Fruit fly (Drosophila melanogaster) whole organism, embryonic: ENCODE measurements around the gene EloB.

Experiments used
- Antp ChIP-seq: fragments of 200-800 bp; sonication (Bioruptor generic); optimal IDR thresholded peaks from 3 replicates; lab custom pipeline; 2016; ENCODE audit warnings: missing biosample characterization, missing genetic modification characterization
- Bgb ChIP-seq: fragments of 200-800 bp; sonication (Bioruptor generic); IDR thresholded peaks from 2 replicates; pipeline ENCODE4 v1.3.6; 2022; ENCODE audit warnings: missing biosample characterization, missing genetic modification characterization; ENCODE audit not compliant: partially characterized antibody
- Blimp-1 ChIP-seq: fragments of 200-800 bp; sonication (Bioruptor generic); optimal IDR thresholded peaks from 3 replicates; lab custom pipeline; 2018; ENCODE audit warnings: missing biosample characterization, missing genetic modification characterization, mild to moderate bottlenecking, moderate library complexity, missing genetic modification reagents
- CG11398 ChIP-seq: fragments of 200-800 bp; sonication (Bioruptor generic); optimal IDR thresholded peaks from 2 replicates; lab custom pipeline; 2016; ENCODE audit warnings: missing biosample characterization, missing genetic modification characterization
- CG12769 ChIP-seq: fragments of 200-800 bp; sonication (Bioruptor generic); optimal IDR thresholded peaks from 2 replicates; lab custom pipeline; 2019; ENCODE audit warnings: missing biosample characterization, mild to moderate bottlenecking, missing genetic modification characterization, moderate library complexity
- CG12942 ChIP-seq: fragments of 200-800 bp; sonication (Bioruptor generic); optimal IDR thresholded peaks from 3 replicates; lab custom pipeline; 2016; ENCODE audit warnings: missing biosample characterization, missing genetic modification characterization
- CG13287 ChIP-seq: fragments of 200-800 bp; sonication (Bioruptor generic); IDR thresholded peaks from 2 replicates; pipeline ENCODE4 v1.3.6; 2022; ENCODE audit warnings: missing biosample characterization, missing genetic modification characterization; ENCODE audit not compliant: partially characterized antibody
- CG17328 ChIP-seq: fragments of 200-800 bp; sonication (Bioruptor generic); IDR thresholded peaks from 2 replicates; pipeline ENCODE4 v1.3.6; 2022; ENCODE audit warnings: missing biosample characterization, missing genetic modification characterization
- CG17359 ChIP-seq: fragments of 200-800 bp; sonication (Bioruptor generic); optimal IDR thresholded peaks from 3 replicates; lab custom pipeline; 2018; ENCODE audit warnings: missing biosample characterization, mild to moderate bottlenecking, missing genetic modification characterization, moderate library complexity
- CG30020 ChIP-seq: fragments of 200-800 bp; optimal IDR thresholded peaks from 2 replicates; lab custom pipeline; 2019; ENCODE audit warnings: missing biosample characterization, mild to moderate bottlenecking, missing genetic modification characterization, moderate library complexity
- CG3163 ChIP-seq: fragments of 200-800 bp; sonication (Bioruptor generic); optimal IDR thresholded peaks from 3 replicates; lab custom pipeline; 2016; ENCODE audit warnings: missing biosample characterization, missing genetic modification characterization
- CG32767 ChIP-seq: fragments of 200-800 bp; sonication (Bioruptor generic); IDR thresholded peaks from 2 replicates; pipeline ENCODE4 v1.3.6; 2022; ENCODE audit warnings: missing biosample characterization, missing genetic modification characterization
- CG3407 ChIP-seq: fragments of 200-800 bp; sonication (Bioruptor generic); optimal IDR thresholded peaks from 2 replicates; lab custom pipeline; 2018; ENCODE audit warnings: missing biosample characterization, mild to moderate bottlenecking, missing genetic modification characterization
- CG4360 ChIP-seq: fragments of 200-800 bp; sonication (Bioruptor generic); IDR thresholded peaks from 2 replicates; pipeline ENCODE4 v1.3.6; 2022; ENCODE audit warnings: missing biosample characterization, missing genetic modification characterization
- CG4820 ChIP-seq: fragments of 200-800 bp; sonication (Bioruptor generic); optimal IDR thresholded peaks from 3 replicates; lab custom pipeline; 2016; ENCODE audit warnings: missing biosample characterization, missing genetic modification characterization
- CG5180 ChIP-seq: fragments of 200-800 bp; sonication (Bioruptor generic); optimal IDR thresholded peaks from 3 replicates; lab custom pipeline; 2017; ENCODE audit warnings: missing biosample characterization, missing genetic modification characterization, mild to moderate bottlenecking, moderate library complexity, missing genetic modification reagents
- CG6175 ChIP-seq: fragments of 200-800 bp; sonication (Bioruptor generic); IDR thresholded peaks from 3 replicates; pipeline ENCODE4 v1.3.6; 2022; ENCODE audit warnings: missing biosample characterization, missing genetic modification characterization
- CG8924 ChIP-seq: fragments of 200-800 bp; optimal IDR thresholded peaks from 3 replicates; lab custom pipeline; 2019; ENCODE audit warnings: missing biosample characterization, mild to moderate bottlenecking, missing genetic modification characterization, moderate library complexity
- Ets65A ChIP-seq: fragments of 200-800 bp; sonication (Bioruptor generic); peaks from one replicate; lab custom pipeline; 2016; ENCODE audit warnings: missing biosample characterization, missing genetic modification characterization
- Hmx ChIP-seq: fragments of 200-800 bp; sonication (Bioruptor generic); optimal IDR thresholded peaks from 2 replicates; lab custom pipeline; 2016; ENCODE audit warnings: missing biosample characterization, missing genetic modification characterization
- Hr78 ChIP-seq, 2 experiments: fragments of 200-800 bp in 1 of 2; fragments of >200 bp in 1 of 2; sonication (Bioruptor generic) in 1 of 2; optimal IDR thresholded peaks; 2 replicates each; lab custom pipeline; 2017 to 2019; ENCODE audit warnings: missing biosample characterization in 2 of 2, missing genetic modification characterization in 2 of 2, mild to moderate bottlenecking in 1 of 2, moderate library complexity in 1 of 2
- Lhr ChIP-seq: fragments of 200-800 bp; sonication (Bioruptor generic); optimal IDR thresholded peaks from 3 replicates; lab custom pipeline; 2017; ENCODE audit warnings: mild to moderate bottlenecking, missing biosample characterization, missing genetic modification reagents, missing genetic modification characterization
- Mes4 ChIP-seq: fragments of 200-800 bp; sonication (Bioruptor generic); optimal IDR thresholded peaks from 2 replicates; lab custom pipeline; 2016; ENCODE audit warnings: missing biosample characterization, missing genetic modification characterization
- NC2α ChIP-seq: fragments of 200-800 bp; sonication (Bioruptor generic); optimal IDR thresholded peaks from 2 replicates; lab custom pipeline; 2016; ENCODE audit warnings: missing biosample characterization, missing genetic modification characterization
- Tbp ChIP-seq: fragments of >200 bp; optimal IDR thresholded peaks from 2 replicates; lab custom pipeline; 2018; ENCODE audit warnings: missing biosample characterization, missing genetic modification characterization
- abd-A ChIP-seq: fragments of 200-800 bp; sonication (Bioruptor generic); optimal IDR thresholded peaks from 3 replicates; lab custom pipeline; 2019; ENCODE audit warnings: missing biosample characterization, mild to moderate bottlenecking, missing genetic modification characterization, moderate library complexity
- ato ChIP-seq: fragments of 200-800 bp; sonication (Bioruptor generic); IDR thresholded peaks from 2 replicates; pipeline ENCODE4 v1.3.6; 2022; ENCODE audit warnings: missing biosample characterization, missing genetic modification characterization; ENCODE audit not compliant: partially characterized antibody
- cad ChIP-seq: fragments of >200 bp; optimal IDR thresholded peaks from 2 replicates; lab custom pipeline; 2017; ENCODE audit warnings: missing biosample characterization, missing genetic modification characterization
- chinmo ChIP-seq: fragments of 200-800 bp; sonication (Bioruptor generic); IDR thresholded peaks from 4 replicates; pipeline ENCODE4 v1.3.6; 2022; ENCODE audit warnings: missing biosample characterization, missing genetic modification characterization; ENCODE audit not compliant: partially characterized antibody
- chm ChIP-seq: fragments of 200-800 bp; sonication (Bioruptor generic); IDR thresholded peaks from 2 replicates; pipeline ENCODE4 v1.3.6; 2022; ENCODE audit warnings: missing biosample characterization, missing genetic modification characterization
- ci ChIP-seq: fragments of 200-800 bp; sonication (Bioruptor generic); IDR thresholded peaks from 3 replicates; pipeline ENCODE4 v1.3.6; 2022; ENCODE audit warnings: missing biosample characterization, missing genetic modification characterization
- dmrt99B ChIP-seq: fragments of 200-800 bp; sonication (Bioruptor generic); optimal IDR thresholded peaks from 2 replicates; lab custom pipeline; 2018; ENCODE audit warnings: missing biosample characterization, mild to moderate bottlenecking, missing genetic modification characterization, moderate library complexity
- fd102C ChIP-seq: fragments of 200-800 bp; sonication (Bioruptor generic); optimal IDR thresholded peaks from 2 replicates; lab custom pipeline; 2018; ENCODE audit warnings: missing biosample characterization, mild to moderate bottlenecking, missing genetic modification characterization, moderate library complexity
- ftz-f1 ChIP-seq: fragments of 200-800 bp; sonication (Bioruptor generic); optimal IDR thresholded peaks from 2 replicates; lab custom pipeline; 2016; ENCODE audit warnings: missing biosample characterization, missing genetic modification characterization
- grn ChIP-seq: fragments of 200-800 bp; sonication (Bioruptor generic); optimal IDR thresholded peaks from 3 replicates; lab custom pipeline; 2017; ENCODE audit warnings: missing biosample characterization, missing genetic modification characterization
- gsb-n ChIP-seq: fragments of 200-800 bp; sonication (Bioruptor generic); optimal IDR thresholded peaks from 3 replicates; lab custom pipeline; 2018; ENCODE audit warnings: missing biosample characterization, mild to moderate bottlenecking, missing genetic modification characterization
- hb ChIP-seq: fragments of 200-800 bp; sonication (Bioruptor generic); IDR thresholded peaks from 3 replicates; pipeline ENCODE4 v1.3.6; 2022; ENCODE audit warnings: missing biosample characterization, missing genetic modification characterization; ENCODE audit not compliant: partially characterized antibody
- hkb ChIP-seq, 2 experiments: fragments of 200-800 bp in 1 of 2; fragments of >200 bp in 1 of 2; sonication (Bioruptor generic) in 1 of 2; IDR thresholded peaks in 1 of 2; optimal IDR thresholded peaks in 1 of 2; 2 replicates each; pipeline versions ENCODE4 v1.3.6 to Lab custom; 2017 to 2022; ENCODE audit warnings: missing biosample characterization in 1 of 2, missing genetic modification characterization in 1 of 2
- insv ChIP-seq, 2 experiments: fragments of 200-800 bp; sonication (Bioruptor generic); optimal IDR thresholded peaks; 3 replicates each; lab custom pipeline; 2016 to 2018; ENCODE audit warnings: missing biosample characterization in 2 of 2, missing genetic modification characterization in 2 of 2
- nom ChIP-seq: fragments of 200-800 bp; sonication (Bioruptor generic); optimal IDR thresholded peaks from 2 replicates; lab custom pipeline; 2017; ENCODE audit warnings: missing biosample characterization, missing genetic modification characterization, mild to moderate bottlenecking, moderate library complexity, missing genetic modification reagents
- oc ChIP-seq: fragments of 200-800 bp; sonication (Bioruptor generic); optimal IDR thresholded peaks from 2 replicates; lab custom pipeline; 2018; ENCODE audit warnings: missing biosample characterization, mild to moderate bottlenecking, missing genetic modification characterization, moderate library complexity
- onecut ChIP-seq: fragments of 200-800 bp; sonication (Bioruptor generic); IDR thresholded peaks from 2 replicates; pipeline ENCODE4 v1.3.6; 2022; ENCODE audit warnings: missing biosample characterization, missing genetic modification characterization
- pfk ChIP-seq: fragments of 200-800 bp; sonication (Bioruptor generic); optimal IDR thresholded peaks from 2 replicates; lab custom pipeline; 2018; ENCODE audit warnings: missing biosample characterization, mild to moderate bottlenecking, missing genetic modification characterization, moderate library complexity
- sens ChIP-seq: fragments of 200-800 bp; sonication (Bioruptor generic); peaks from one replicate; lab custom pipeline; 2016; ENCODE audit warnings: missing biosample characterization, missing genetic modification characterization
- sisA ChIP-seq: fragments of 200-800 bp; sonication (Bioruptor generic); IDR thresholded peaks from 2 replicates; pipeline ENCODE4 v1.3.6; 2022; ENCODE audit warnings: missing biosample characterization, missing genetic modification characterization
- sna ChIP-seq: fragments of 200-800 bp; sonication (Bioruptor generic); IDR thresholded peaks from 2 replicates; pipeline ENCODE4 v1.3.6; 2022; ENCODE audit warnings: missing biosample characterization, missing genetic modification characterization; ENCODE audit not compliant: partially characterized antibody
- trh ChIP-seq: fragments of 200-800 bp; sonication (Bioruptor generic); optimal IDR thresholded peaks from 2 replicates; lab custom pipeline; 2016; ENCODE audit warnings: missing biosample characterization, missing genetic modification characterization
- twi ChIP-seq: fragments of 200-800 bp; optimal IDR thresholded peaks from 2 replicates; lab custom pipeline; 2019; ENCODE audit warnings: missing biosample characterization, mild to moderate bottlenecking, missing genetic modification characterization, moderate library complexity
- unpg ChIP-seq: fragments of 200-800 bp; sonication (Bioruptor generic); optimal IDR thresholded peaks from 3 replicates; lab custom pipeline; 2018; ENCODE audit warnings: missing biosample characterization, mild to moderate bottlenecking, missing genetic modification characterization, moderate library complexity

The EloB gene

DNA sequence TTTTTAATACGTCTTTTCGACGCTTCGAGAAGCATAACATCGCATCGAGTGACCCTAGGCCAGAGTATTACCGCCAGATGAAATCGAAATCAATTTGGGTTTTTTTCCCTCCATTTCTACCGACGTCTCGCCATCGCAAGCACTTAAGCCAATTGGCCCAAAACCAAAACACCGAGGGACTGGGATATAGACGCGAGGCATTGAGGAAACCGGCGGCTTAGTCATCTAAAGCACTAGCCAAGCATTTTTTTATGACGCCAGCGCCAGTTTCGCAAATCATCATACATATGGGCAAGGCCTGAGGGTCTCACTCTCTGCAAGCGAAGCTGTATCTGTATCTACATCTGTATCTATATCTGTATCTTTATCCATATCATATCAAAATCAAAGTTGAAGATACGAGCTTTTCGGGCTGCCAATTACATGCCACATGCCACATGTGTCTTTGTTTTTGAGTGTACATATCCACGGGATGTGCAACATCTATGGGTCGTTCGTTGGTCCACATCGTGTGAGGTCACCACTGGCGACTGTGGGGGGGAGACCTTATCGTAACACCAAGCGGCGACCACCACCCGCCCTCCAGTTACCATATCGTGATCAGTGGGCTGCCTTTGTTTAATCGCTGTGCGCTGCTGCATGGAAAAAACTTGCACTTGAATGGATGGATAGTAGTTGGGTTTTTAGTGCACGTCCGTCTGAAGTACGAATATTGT, 12.0 kb downstream of the EloB start (continued):
- no peak for TF ChIP-seq pfk (GFP tag; lab: Kevin White, UChicago)
- TF ChIP-seq CG12769 (tag; lab: Kevin White, UChicago) = peak; percentile 23
- no peak for TF ChIP-seq CG8924 (tag; lab: Kevin White, UChicago)
- TF ChIP-seq Tbp (GFP tag; lab: Kevin White, UChicago) = no peak
- no peak for TF ChIP-seq sna (GFP tag; lab: Robert Waterston, UW)
- no peak for TF ChIP-seq Hmx (GFP tag; lab: Kevin White, UChicago)
- TF ChIP-seq CG6175 (GFP tag; lab: Robert Waterston, UW) = no peak
- no peak for TF ChIP-seq onecut (GFP tag; lab: Robert Waterston, UW)
- no peak for TF ChIP-seq CG30020
- TF ChIP-seq NC2α (GFP tag; lab: Kevin White, UChicago) = no peak
- peak; percentile 4 for TF ChIP-seq oc (tag; lab: Kevin White, UChicago)
- peak; percentile 10 for TF ChIP-seq Blimp-1 (GFP tag; lab: Kevin White, UChicago)
- no peak for TF ChIP-seq cad
- 0 out of 4 replicates have a peak, but pooled peaks have one; percentile 52 for TF ChIP-seq chinmo (GFP tag; lab: Robert Waterston, UW)
- TF ChIP-seq CG12942 (GFP tag; lab: Kevin White, UChicago) = no peak
- no peak for TF ChIP-seq fd102C (GFP tag; lab: Kevin White, UChicago)
- TF ChIP-seq CG11398 (GFP tag; lab: Kevin White, UChicago) = no peak
- TF ChIP-seq Lhr (GFP tag; lab: Kevin White, UChicago) = no peak
- TF ChIP-seq twi (tag; lab: Kevin White, UChicago) = peak; percentile 41
- no peak for TF ChIP-seq unpg (GFP tag; lab: Kevin White, UChicago)
- TF ChIP-seq chm (GFP tag; lab: Robert Waterston, UW) = no peak
- TF ChIP-seq dmrt99B = no peak
- TF ChIP-seq Antp = no peak
- TF ChIP-seq ftz-f1 (GFP tag; lab: Kevin White, UChicago) = no peak
- no peak for TF ChIP-seq CG17359
- no peak for TF ChIP-seq hb (GFP tag; lab: Robert Waterston, UW)
- peak in 1 of 2 experiments; percentile 28 for TF ChIP-seq Hr78 (GFP tag; optimal IDR thresholded peaks at IDR 0.05; lab: Kevin White, UChicago)
- TF ChIP-seq abd-A (tag; lab: Kevin White, UChicago) = no peak
- TF ChIP-seq gsb-n (tag; lab: Kevin White, UChicago) = no peak
- TF ChIP-seq CG4360 = no peak
- no peak for TF ChIP-seq hkb (optimal IDR thresholded peaks at IDR 0.05; lab: Kevin White, UChicago)
- TF ChIP-seq hkb (GFP tag; IDR thresholded peaks at IDR 0.05; lab: Robert Waterston, UW) = no peak
- TF ChIP-seq CG3407 = no peak
- no peak for TF ChIP-seq sisA
- no peak for TF ChIP-seq CG4820 (GFP tag; lab: Kevin White, UChicago)
- TF ChIP-seq sens (GFP tag; lab: Kevin White, UChicago) = peak; percentile 37
- peak; percentile 8 for TF ChIP-seq Ets65A
- no peak for TF ChIP-seq CG17328 (GFP tag; lab: Robert Waterston, UW)
- TF ChIP-seq Bgb = no peak
- no peak for TF ChIP-seq Mes4 (GFP tag; lab: Kevin White, UChicago)

- peak; percentile 76 for TF ChIP-seq grn (GFP tag; lab: Kevin White, UChicago)
- peak; percentile 42 for TF ChIP-seq oc (tag; lab: Kevin White, UChicago)
- TF ChIP-seq ci = peak; percentile 49; the same call in 2 of the 3 replicates
- no peak for TF ChIP-seq insv (GFP tag; optimal IDR thresholded peaks at IDR 0.05; lab: Kevin White, UChicago)
- 0 out of 2 replicates have a peak, but pooled peaks have one; percentile 27 for TF ChIP-seq ato (GFP tag; lab: Robert Waterston, UW)
- TF ChIP-seq CG32767 (GFP tag; lab: Robert Waterston, UW) = 0 out of 2 replicates have a peak, but pooled peaks have one; percentile 28
- no peak for TF ChIP-seq trh (GFP tag; lab: Kevin White, UChicago)
- peak; percentile 13 for TF ChIP-seq CG5180 (GFP tag; lab: Kevin White, UChicago)
- peak; percentile 54 for TF ChIP-seq nom (GFP tag; lab: Kevin White, UChicago)
- peak; percentile 86 for TF ChIP-seq CG3163
- TF ChIP-seq Ets65A = peak; percentile 38
- TF ChIP-seq Blimp-1 (GFP tag; lab: Kevin White, UChicago) = peak; percentile 95
- peak; percentile 36; the same call in 1 of the 2 replicates for TF ChIP-seq CG13287 (GFP tag; lab: Robert Waterston, UW)
- TF ChIP-seq CG12769 (tag; lab: Kevin White, UChicago) = peak; percentile 46
Observed at dm6 chr3R:20565546-20565948, 14.1 kb downstream of the EloB start.
